Worm (Caenorhabditis elegans) whole organism, early embryonic: Measurements from ENCODE around the gene best-12.

Experiments used
- ama-1 ChIP-seq: fragments of 150-350 bp; optimal IDR thresholded peaks from 2 replicates; lab custom pipeline; 2014
- ceh-13 ChIP-seq: fragments of 200-800 bp; sonication (Bioruptor generic); optimal IDR thresholded peaks from 2 replicates; lab custom pipeline; 2018; ENCODE audit warnings: mild to moderate bottlenecking, missing genetic modification characterization, missing compliant biosample characterization
- hmbx-1 ChIP-seq: sonication (generic microtip); optimal IDR thresholded peaks from 2 replicates; lab custom pipeline; 2016; ENCODE audit warnings: mild to moderate bottlenecking, missing genetic modification characterization, missing compliant biosample characterization

DNA sequence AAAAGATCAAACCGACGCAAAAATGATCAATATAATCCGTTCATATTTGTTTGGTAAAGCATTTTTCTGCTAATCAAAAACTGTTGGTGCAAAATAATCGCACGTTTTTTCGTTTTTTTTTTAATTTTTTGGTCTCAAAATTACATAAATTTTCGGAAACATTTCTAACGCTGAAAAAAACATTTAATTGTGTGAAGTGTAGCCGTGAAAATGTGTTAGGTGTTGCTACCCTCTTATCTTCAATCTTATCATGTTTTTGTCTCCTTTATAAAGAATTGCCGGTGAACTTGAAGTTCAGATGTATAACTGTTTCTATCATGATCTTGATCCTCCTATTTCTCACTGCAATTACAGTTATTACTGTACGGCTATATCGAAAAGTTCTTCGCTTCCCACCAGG lies 19.7 kb downstream of the best-12 start, which contains the start of gene cyp-35D1:
- no peak for TF ChIP-seq ama-1 (lab: Kevin White, UChicago)
- no peak for TF ChIP-seq hmbx-1 (tag; lab: Kevin White, UChicago)
- TF ChIP-seq ceh-13 (GFP tag; lab: Kevin White, UChicago), result no peak
